Worm (Caenorhabditis elegans) whole organism, mixed stage, embryonic: ENCODE measurements around the gene spe-45.

Experiments used
- M03D4.4 ChIP-seq: sonication (generic microtip); optimal IDR thresholded peaks from 2 replicates; lab custom pipeline; 2017; ENCODE audit warnings: mild to moderate bottlenecking, missing genetic modification characterization, missing compliant biosample characterization
- bed-3 ChIP-seq: fragments of 200-800 bp; sonication (Bioruptor generic); optimal IDR thresholded peaks from 3 replicates; lab custom pipeline; 2018; ENCODE audit warnings: mild to moderate bottlenecking, missing genetic modification characterization, moderate library complexity, missing compliant biosample characterization
- blmp-1 ChIP-seq: fragments of 150-350 bp; optimal IDR thresholded peaks from 2 replicates; lab custom pipeline; 2014; ENCODE audit warnings: missing biosample characterization, missing genetic modification characterization
- ceh-39 ChIP-seq: fragments of 150-350 bp; optimal IDR thresholded peaks from 2 replicates; lab custom pipeline; 2014; ENCODE audit warnings: missing biosample characterization, missing genetic modification characterization
- ceh-43 ChIP-seq: fragments of 200-800 bp; sonication (Bioruptor generic); optimal IDR thresholded peaks from 2 replicates; lab custom pipeline; 2018; ENCODE audit warnings: mild to moderate bottlenecking, missing genetic modification characterization, moderate library complexity, missing compliant biosample characterization
- ceh-83 ChIP-seq: fragments of 200-800 bp; sonication (Bioruptor generic); optimal IDR thresholded peaks from 2 replicates; lab custom pipeline; 2018; ENCODE audit warnings: mild to moderate bottlenecking, missing genetic modification characterization, missing compliant biosample characterization
- ces-1 ChIP-seq: fragments of 150-350 bp; optimal IDR thresholded peaks from 2 replicates; lab custom pipeline; 2014; ENCODE audit warnings: missing biosample characterization, missing genetic modification reagents, missing genetic modification characterization
- cnd-1 ChIP-seq: fragments of 200-800 bp; sonication (Bioruptor generic); optimal IDR thresholded peaks from 2 replicates; lab custom pipeline; 2018; ENCODE audit warnings: mild to moderate bottlenecking, missing genetic modification characterization, missing compliant biosample characterization
- drap-1 ChIP-seq: fragments of 200-800 bp; sonication (Bioruptor generic); optimal IDR thresholded peaks from 3 replicates; lab custom pipeline; 2018; ENCODE audit warnings: mild to moderate bottlenecking, missing genetic modification characterization, missing compliant biosample characterization
- elt-1 ChIP-seq: sonication (generic microtip); optimal IDR thresholded peaks from 2 replicates; lab custom pipeline; 2017; ENCODE audit warnings: missing genetic modification characterization, mild to moderate bottlenecking, missing compliant biosample characterization, antibody characterized with exemption, moderate library complexity, borderline replicate concordance; ENCODE audit not compliant: insufficient read depth
- elt-3 ChIP-seq: fragments of 150-350 bp; optimal IDR thresholded peaks from 2 replicates; lab custom pipeline; 2014; ENCODE audit warnings: missing biosample characterization, missing genetic modification characterization
- flh-1 ChIP-seq: fragments of 200-800 bp; sonication (Bioruptor generic); optimal IDR thresholded peaks from 2 replicates; lab custom pipeline; 2018; ENCODE audit warnings: mild to moderate bottlenecking, missing genetic modification characterization, moderate library complexity, missing compliant biosample characterization
- ham-2 ChIP-seq: fragments of 200-800 bp; sonication (Bioruptor generic); optimal IDR thresholded peaks from 2 replicates; lab custom pipeline; 2018; ENCODE audit warnings: mild to moderate bottlenecking, missing genetic modification characterization, missing compliant biosample characterization
- hlh-1 ChIP-seq: fragments of 150-350 bp; optimal IDR thresholded peaks from 2 replicates; lab custom pipeline; 2014; ENCODE audit warnings: missing biosample characterization, missing genetic modification reagents, missing genetic modification characterization
- lin-13 ChIP-seq: fragments of 150-350 bp; optimal IDR thresholded peaks from 2 replicates; lab custom pipeline; 2014; ENCODE audit warnings: missing biosample characterization, missing genetic modification characterization
- lin-32 ChIP-seq: fragments of 200-800 bp; sonication (Bioruptor generic); optimal IDR thresholded peaks from 2 replicates; lab custom pipeline; 2018; ENCODE audit warnings: mild to moderate bottlenecking, missing genetic modification characterization, missing compliant biosample characterization
- lsy-2 ChIP-seq: fragments of 150-350 bp; optimal IDR thresholded peaks from 2 replicates; lab custom pipeline; 2014; ENCODE audit warnings: missing biosample characterization, missing genetic modification characterization
- mab-5 ChIP-seq: fragments of 150-350 bp; optimal IDR thresholded peaks from 2 replicates; lab custom pipeline; 2014; ENCODE audit warnings: missing biosample characterization, missing genetic modification characterization
- mep-1 ChIP-seq: fragments of 150-350 bp; optimal IDR thresholded peaks from 2 replicates; lab custom pipeline; 2017; ENCODE audit warnings: missing biosample characterization, missing genetic modification reagents, missing genetic modification characterization, inconsistent platforms
- mls-2 ChIP-seq: sonication (generic microtip); optimal IDR thresholded peaks from 2 replicates; lab custom pipeline; 2016; ENCODE audit warnings: mild to moderate bottlenecking, missing genetic modification characterization, moderate library complexity, missing compliant biosample characterization
- nhr-12 ChIP-seq: fragments of 150-350 bp; optimal IDR thresholded peaks from 2 replicates; lab custom pipeline; 2014; ENCODE audit warnings: missing biosample characterization, missing genetic modification characterization
- nhr-2 ChIP-seq: fragments of 150-350 bp; optimal IDR thresholded peaks from 2 replicates; lab custom pipeline; 2014; ENCODE audit warnings: missing biosample characterization, missing genetic modification characterization
- nhr-237 ChIP-seq: fragments of 150-350 bp; optimal IDR thresholded peaks from 2 replicates; lab custom pipeline; 2014; ENCODE audit warnings: missing biosample characterization, missing genetic modification characterization
- nhr-28 ChIP-seq: fragments of 150-350 bp; optimal IDR thresholded peaks from 2 replicates; lab custom pipeline; 2014; ENCODE audit warnings: missing biosample characterization, missing genetic modification characterization
- nhr-76 ChIP-seq: sonication (generic microtip); optimal IDR thresholded peaks from 2 replicates; lab custom pipeline; 2017; ENCODE audit warnings: missing biosample characterization, missing genetic modification characterization
- pha-4 ChIP-seq: fragments of 150-350 bp; optimal IDR thresholded peaks from 2 replicates; lab custom pipeline; 2018; ENCODE audit warnings: missing biosample characterization, missing genetic modification reagents, missing genetic modification characterization
- sem-2 ChIP-seq: fragments of 200-800 bp; sonication (Bioruptor generic); optimal IDR thresholded peaks from 2 replicates; lab custom pipeline; 2018; ENCODE audit warnings: mild to moderate bottlenecking, missing genetic modification characterization, missing compliant biosample characterization
- snpc-4 ChIP-seq: fragments of 150-350 bp; optimal IDR thresholded peaks from 2 replicates; lab custom pipeline; 2014; ENCODE audit warnings: missing biosample characterization, missing genetic modification characterization
- sptf-1 ChIP-seq: sonication (generic microtip); optimal IDR thresholded peaks from 2 replicates; lab custom pipeline; 2017; ENCODE audit warnings: mild to moderate bottlenecking, missing genetic modification characterization, moderate library complexity, missing compliant biosample characterization
- tbx-8 ChIP-seq: fragments of 200-800 bp; sonication (Bioruptor generic); optimal IDR thresholded peaks from 2 replicates; lab custom pipeline; 2018; ENCODE audit warnings: mild to moderate bottlenecking, missing genetic modification characterization, moderate library complexity, missing compliant biosample characterization
- unc-120 ChIP-seq: sonication (generic microtip); optimal IDR thresholded peaks from 2 replicates; lab custom pipeline; 2017; ENCODE audit warnings: missing genetic modification characterization, missing compliant biosample characterization; ENCODE audit not compliant: poor library complexity, severe bottlenecking
- unc-39 ChIP-seq: fragments of 150-350 bp; optimal IDR thresholded peaks from 2 replicates; lab custom pipeline; 2014; ENCODE audit warnings: missing biosample characterization, missing genetic modification characterization
- unc-62 ChIP-seq: fragments of 150-350 bp; optimal IDR thresholded peaks from 2 replicates; lab custom pipeline; 2014; ENCODE audit warnings: missing biosample characterization, missing genetic modification reagents, missing genetic modification characterization
- zip-8 ChIP-seq: fragments of 150-350 bp; optimal IDR thresholded peaks from 2 replicates; lab custom pipeline; 2014; ENCODE audit warnings: missing biosample characterization, missing genetic modification characterization
- ztf-11 ChIP-seq: fragments of 150-350 bp; optimal IDR thresholded peaks from 2 replicates; lab custom pipeline; 2014; ENCODE audit warnings: missing biosample characterization, missing genetic modification characterization

Gene spe-45

ce11 chrIV:12403440-12403839, 13.5 kb upstream of the spe-45 start:
- peak; percentile 82 for TF ChIP-seq ham-2
- no peak for TF ChIP-seq ceh-43 (GFP tag; lab: Kevin White, UChicago)
- peak; percentile 45 for TF ChIP-seq elt-3 (tag; lab: Kevin White, UChicago)

ce11 chrIV:12399983-12400382, 10.1 kb upstream of the spe-45 start:
- TF ChIP-seq mls-2 (tag; lab: Kevin White, UChicago) (no peak), nhr-76 (tag; lab: Kevin White, UChicago) (no peak), blmp-1 (tag; lab: Kevin White, UChicago) (no peak), drap-1 (GFP tag; lab: Kevin White, UChicago) (no peak), unc-62 (GFP tag; lab: Kevin White, UChicago) (no peak), flh-1 (GFP tag; lab: Kevin White, UChicago) (no peak), lin-13 (tag; lab: Kevin White, UChicago) (no peak), ceh-43 (GFP tag; lab: Kevin White, UChicago) (no peak), nhr-12 (tag; lab: Kevin White, UChicago) (no peak), lsy-2 (tag; lab: Kevin White, UChicago) (no peak), bed-3 (GFP tag; lab: Kevin White, UChicago) (no peak), ceh-39 (tag; lab: Kevin White, UChicago) (no peak), ces-1 (no peak), elt-3 (tag; lab: Kevin White, UChicago) (no peak), mab-5 (tag; lab: Kevin White, UChicago) (no peak), tbx-8 (no peak), lin-32 (GFP tag; lab: Kevin White, UChicago) (no peak), mep-1 (tag; lab: Kevin White, UChicago) (no peak)

ce11 chrIV:12398437-12398836, 8.5 kb upstream of the spe-45 start, which contains the start of gene acs-20:
Gene acs-20, minus strand, starts transcription at chrIV:12398706.
- no peak for TF ChIP-seq lsy-2 (tag; lab: Kevin White, UChicago)
- TF ChIP-seq nhr-237 (tag; lab: Kevin White, UChicago), result no peak
- no peak for TF ChIP-seq cnd-1
- TF ChIP-seq ceh-39 (tag; lab: Kevin White, UChicago), result no peak
- TF ChIP-seq nhr-12 (tag; lab: Kevin White, UChicago), result no peak
- no peak for TF ChIP-seq blmp-1 (tag; lab: Kevin White, UChicago)

DNA sequence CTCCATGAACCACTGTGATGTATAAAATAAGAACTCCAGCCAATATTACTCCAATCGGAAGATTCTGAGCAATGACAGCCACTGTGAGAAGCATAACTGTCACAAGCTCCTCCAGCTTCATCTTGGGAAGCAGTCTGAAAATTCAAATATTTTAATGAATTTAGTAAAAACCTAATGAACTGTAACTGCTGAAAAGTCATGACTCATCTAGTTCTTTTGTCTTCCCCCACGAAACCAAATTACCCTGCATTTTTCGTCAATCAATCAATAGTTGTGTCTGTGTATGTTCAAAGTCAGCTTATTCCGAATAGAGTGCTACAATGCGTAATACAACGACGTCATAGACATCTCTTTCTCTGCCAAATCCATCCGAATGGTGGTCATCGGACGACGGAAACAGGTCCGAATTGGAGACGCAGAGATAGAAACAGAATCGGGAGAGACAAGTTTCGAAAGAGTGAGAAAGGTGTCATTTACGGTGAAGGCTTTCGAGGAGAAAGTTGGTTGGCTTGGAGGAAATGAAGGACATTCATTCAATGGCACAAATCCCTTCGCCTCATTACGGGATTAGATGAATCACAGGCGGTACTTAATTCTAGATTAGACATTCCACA, 6.9 kb upstream of the spe-45 start:
- TF ChIP-seq sem-2 (GFP tag; lab: Kevin White, UChicago) (no peak), sptf-1 (tag; lab: Kevin White, UChicago) (no peak), blmp-1 (tag; lab: Kevin White, UChicago) (peak; percentile 74), unc-62 (GFP tag; lab: Kevin White, UChicago) (no peak), ham-2 (peak; percentile 50), cnd-1 (no peak), elt-3 (tag; lab: Kevin White, UChicago) (peak; percentile 5)

ce11 chrIV:12391003-12391637, 1.2 kb upstream of the spe-45 start, which contains the start of the genes rps-23 and dpm-3:
Gene rps-23, minus strand, starts transcription at chrIV:12391053.
Gene dpm-3, plus strand, starts transcription at chrIV:12391587.
- TF ChIP-seq ham-2 (peak; percentile 37), blmp-1 (tag; lab: Kevin White, UChicago) (no peak), ztf-11 (tag; lab: Kevin White, UChicago) (no peak), nhr-237 (tag; lab: Kevin White, UChicago) (peak; percentile 83), mls-2 (tag; lab: Kevin White, UChicago) (peak; percentile 22), mep-1 (tag; lab: Kevin White, UChicago) (peak; percentile 80), elt-1 (tag; lab: Kevin White, UChicago) (no peak), lin-32 (GFP tag; lab: Kevin White, UChicago) (no peak), snpc-4 (tag; lab: Kevin White, UChicago) (no peak), lsy-2 (tag; lab: Kevin White, UChicago) (peak; percentile 99), nhr-28 (no peak), ceh-39 (tag; lab: Kevin White, UChicago) (peak; percentile 88), nhr-2 (tag; lab: Kevin White, UChicago) (peak; percentile 64), bed-3 (GFP tag; lab: Kevin White, UChicago) (no peak), nhr-12 (tag; lab: Kevin White, UChicago) (no peak), unc-120 (peak; percentile 43), flh-1 (GFP tag; lab: Kevin White, UChicago) (no peak), sptf-1 (tag; lab: Kevin White, UChicago) (peak; percentile 78), drap-1 (GFP tag; lab: Kevin White, UChicago) (peak; percentile 50), nhr-76 (tag; lab: Kevin White, UChicago) (no peak), unc-39 (no peak), tbx-8 (no peak), zip-8 (no peak), pha-4 (tag; lab: Kevin White, UChicago) (peak; percentile 67), ceh-43 (GFP tag; lab: Kevin White, UChicago) (peak; percentile 45), unc-62 (GFP tag; lab: Kevin White, UChicago) (peak; percentile 49), sem-2 (GFP tag; lab: Kevin White, UChicago) (no peak), ceh-83 (GFP tag; lab: Kevin White, UChicago) (no peak), cnd-1 (peak; percentile 49), M03D4.4 (tag; lab: Kevin White, UChicago) (peak; percentile 45), lin-13 (tag; lab: Kevin White, UChicago) (peak; percentile 83), mab-5 (tag; lab: Kevin White, UChicago) (peak; percentile 45), hlh-1 (tag; lab: Kevin White, UChicago) (peak; percentile 85), ces-1 (no peak), elt-3 (tag; lab: Kevin White, UChicago) (no peak)
